Worm (Caenorhabditis elegans): ENCODE data around the gene F32A5.8.
A peak's percentile ranks its signal among the peaks of the same experiment; 100 is the strongest.

The F32A5.8 gene

ce11 chrII:7301670-7302151 lies 45.8 kb downstream of the F32A5.8 start, which contains the start of gene cul-4:
Gene cul-4 (plus strand): TSS chrII:7302101.
- TF ChIP-seq pqm-1 (tag; optimal IDR thresholded peaks at IDR 0.05), result no peak
- TF ChIP-seq daf-12 (tag; optimal IDR thresholded peaks at IDR 0.05), result no peak
- no peak for TF ChIP-seq pha-4 (tag; optimal IDR thresholded peaks at IDR 0.05)
- peak; percentile 83 for TF ChIP-seq snpc-4 (tag; optimal IDR thresholded peaks at IDR 0.05)
- TF ChIP-seq nhr-77 (tag; optimal IDR thresholded peaks at IDR 0.05), result no peak
- no peak for TF ChIP-seq ceh-28 (tag; optimal IDR thresholded peaks at IDR 0.05)
- TF ChIP-seq hmg-11 (tag; optimal IDR thresholded peaks at IDR 0.05), result no peak
- TF ChIP-seq nhr-23 (tag; optimal IDR thresholded peaks at IDR 0.05), result no peak
- TF ChIP-seq R02D3.7 (tag; optimal IDR thresholded peaks at IDR 0.05), result peak; percentile 53
- no peak for TF ChIP-seq eor-1 (tag; optimal IDR thresholded peaks at IDR 0.05)
- no peak for TF ChIP-seq nhr-12 (tag; optimal IDR thresholded peaks at IDR 0.05)
- TF ChIP-seq ceh-16 (tag; optimal IDR thresholded peaks at IDR 0.05), result no peak
- no peak for TF ChIP-seq egl-27 (tag; optimal IDR thresholded peaks at IDR 0.05)
- no peak for TF ChIP-seq nfya-1 (tag; optimal IDR thresholded peaks at IDR 0.05; ENCODE audit: insufficient read depth)
- no peak for TF ChIP-seq nhr-76 (tag; optimal IDR thresholded peaks at IDR 0.05)
- TF ChIP-seq nhr-67 (tag; optimal IDR thresholded peaks at IDR 0.05), result no peak
- TF ChIP-seq aly-2 (tag; optimal IDR thresholded peaks at IDR 0.05), result no peak
- no peak for TF ChIP-seq ztf-4 (tag; optimal IDR thresholded peaks at IDR 0.05)
- peak; percentile 47 for TF ChIP-seq elt-2 (tag; optimal IDR thresholded peaks at IDR 0.05)
- TF ChIP-seq ceh-9 (tag; optimal IDR thresholded peaks at IDR 0.05), result no peak
- TF ChIP-seq elt-1 (tag; optimal IDR thresholded peaks at IDR 0.05), result no peak
- TF ChIP-seq elt-3 (tag; optimal IDR thresholded peaks at IDR 0.05), result no peak
- TF ChIP-seq unc-62 (GFP tag; optimal IDR thresholded peaks at IDR 0.05), result no peak
- TF ChIP-seq nhr-11 (tag; optimal IDR thresholded peaks at IDR 0.05), result no peak
- no peak for TF ChIP-seq tbx-2 (tag; optimal IDR thresholded peaks at IDR 0.05)
- TF ChIP-seq lin-39 (tag; optimal IDR thresholded peaks at IDR 0.05), result no peak
- TF ChIP-seq sea-2 (GFP tag; optimal IDR thresholded peaks at IDR 0.05), result no peak
- TF ChIP-seq ama-1 (optimal IDR thresholded peaks at IDR 0.05), result no peak
- peak; percentile 29 for TF ChIP-seq ceh-82 (tag; optimal IDR thresholded peaks at IDR 0.05)
- TF ChIP-seq zag-1 (tag; optimal IDR thresholded peaks at IDR 0.05), result no peak
- peak; percentile 31 for TF ChIP-seq jun-1 (tag; optimal IDR thresholded peaks at IDR 0.05)
- TF ChIP-seq skn-1 (tag; optimal IDR thresholded peaks at IDR 0.05), result no peak
- TF ChIP-seq unc-39 (tag; optimal IDR thresholded peaks at IDR 0.05), result no peak
- TF ChIP-seq nhr-25 (tag; optimal IDR thresholded peaks at IDR 0.05), result peak; percentile 69
- TF ChIP-seq nhr-28 (tag; optimal IDR thresholded peaks at IDR 0.05), result no peak
- TF ChIP-seq ZK546.5 (tag; optimal IDR thresholded peaks at IDR 0.05), result no peak
- peak; percentile 25 for TF ChIP-seq lsy-12 (tag; optimal IDR thresholded peaks at IDR 0.05)
- TF ChIP-seq lin-15B (tag; optimal IDR thresholded peaks at IDR 0.05), result peak; percentile 47
- no peak for TF ChIP-seq ztf-11 (tag; optimal IDR thresholded peaks at IDR 0.05)
- TF ChIP-seq egl-5 (tag; optimal IDR thresholded peaks at IDR 0.05), result no peak
- no peak for TF ChIP-seq mml-1 (tag; optimal IDR thresholded peaks at IDR 0.05)
- TF ChIP-seq nhr-43 (tag; optimal IDR thresholded peaks at IDR 0.05; ENCODE audit: poor library complexity, severe bottlenecking), result peak; percentile 75
- TF ChIP-seq nhr-237 (tag; optimal IDR thresholded peaks at IDR 0.05), result no peak
- no peak for TF ChIP-seq fkh-2 (tag; optimal IDR thresholded peaks at IDR 0.05)
- no peak for TF ChIP-seq fkh-10 (GFP tag; optimal IDR thresholded peaks at IDR 0.05)
- TF ChIP-seq fos-1 (tag; optimal IDR thresholded peaks at IDR 0.05), result no peak
- TF ChIP-seq mdl-1 (tag; optimal IDR thresholded peaks at IDR 0.05), result no peak

ce11 chrII:7305558-7305957 lies 49.6 kb downstream of the F32A5.8 start, which contains the start of gene brf-1:
Gene brf-1 (plus strand): TSS chrII:7305858.
- TF ChIP-seq jun-1 (tag; optimal IDR thresholded peaks at IDR 0.05), result no peak
- no peak for TF ChIP-seq elt-2 (tag; optimal IDR thresholded peaks at IDR 0.05)
- no peak for TF ChIP-seq ceh-82 (tag; optimal IDR thresholded peaks at IDR 0.05)
- no peak for TF ChIP-seq nhr-25 (tag; optimal IDR thresholded peaks at IDR 0.05)
- no peak for TF ChIP-seq ama-1 (optimal IDR thresholded peaks at IDR 0.05)
- no peak for TF ChIP-seq ceh-28 (tag; optimal IDR thresholded peaks at IDR 0.05)
- no peak for TF ChIP-seq mdl-1 (tag; optimal IDR thresholded peaks at IDR 0.05)
- no peak for TF ChIP-seq ztf-11 (tag; optimal IDR thresholded peaks at IDR 0.05)
- no peak for TF ChIP-seq zag-1 (tag; optimal IDR thresholded peaks at IDR 0.05)
